Worm (Caenorhabditis elegans) whole organism, L2 larva: ENCODE measurements around the gene nas-1.

Source experiments
- ama-1 ChIP-seq: fragments of 150-350 bp; optimal IDR thresholded peaks from 2 replicates; lab custom pipeline; 2018; ENCODE audit warnings: inconsistent platforms
- blmp-1 ChIP-seq: sonication (generic microtip); optimal IDR thresholded peaks from 2 replicates; lab custom pipeline; 2017; ENCODE audit warnings: missing genetic modification characterization, mild to moderate bottlenecking, missing compliant biosample characterization, antibody characterized with exemption, moderate library complexity; ENCODE audit not compliant: insufficient read depth

Gene nas-1

ce11 chrIII:13457305-13457704 is 51.7 kb downstream of the nas-1 start:
- TF ChIP-seq ama-1 (peak; percentile 1), blmp-1 (tag; lab: Kevin White, UChicago) (no peak)
